Fruit fly (Drosophila melanogaster): ENCODE results near the gene Tsp74F.

DNA sequence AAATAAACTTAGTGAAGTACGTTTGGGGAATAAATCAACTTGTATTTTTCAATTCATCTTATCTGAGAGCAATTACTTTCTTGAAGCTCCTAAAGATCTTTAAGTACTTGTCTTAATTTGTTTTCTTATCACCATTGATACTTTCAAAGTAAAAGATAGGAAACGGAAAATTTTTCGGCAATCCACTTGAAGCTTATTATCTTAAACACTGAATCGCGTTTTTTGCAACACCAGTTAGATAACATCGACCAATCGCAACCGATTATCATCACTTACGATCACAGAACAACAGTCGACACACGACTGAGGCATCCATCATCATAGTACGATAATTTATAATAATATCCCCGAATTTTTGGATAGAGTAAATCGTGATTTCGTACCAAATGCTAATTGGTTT, 6.5 kb upstream of the Tsp74F start:
- no peak for TF ChIP-seq CG4496 (GFP tag; IDR thresholded peaks at IDR 0.05)
- TF ChIP-seq CG13204 (GFP tag; optimal IDR thresholded peaks at IDR 0.05) = no peak
- TF ChIP-seq fd96Ca (GFP tag; IDR thresholded peaks at IDR 0.05) = no peak
- TF ChIP-seq D1 (tag; optimal IDR thresholded peaks at IDR 0.05) = no peak
- TF ChIP-seq Pif1B (GFP tag; optimal IDR thresholded peaks at IDR 0.05) = no peak
- TF ChIP-seq Ets98B (GFP tag; IDR thresholded peaks at IDR 0.05) = no peak
- no peak for TF ChIP-seq CG8301 (tag; optimal IDR thresholded peaks at IDR 0.05)
- no peak for TF ChIP-seq CG10348 (GFP tag; IDR thresholded peaks at IDR 0.05)

Measured in whole organism, pupa.